Fruit fly (Drosophila melanogaster) whole organism, pupa: Measurements from ENCODE around the gene Nasp.

Source experiments
- CG10348 ChIP-seq: fragments of 200-800 bp; sonication (Bioruptor generic); IDR thresholded peaks from 2 replicates; pipeline ENCODE4 v1.3.6; 2022; ENCODE audit warnings: missing biosample characterization, missing genetic modification characterization
- CG12605 ChIP-seq: fragments of 200-800 bp; sonication (Bioruptor generic); IDR thresholded peaks from 2 replicates; pipeline ENCODE4 v1.3.6; 2022; ENCODE audit warnings: missing biosample characterization, missing genetic modification characterization
- CG13204 ChIP-seq: fragments of 200-800 bp; sonication (Bioruptor generic); optimal IDR thresholded peaks from 2 replicates; lab custom pipeline; 2018; ENCODE audit warnings: missing biosample characterization, mild to moderate bottlenecking, missing genetic modification characterization, moderate library complexity
- CG14655 ChIP-seq: fragments of 200-800 bp; sonication (Bioruptor generic); optimal IDR thresholded peaks from 3 replicates; lab custom pipeline; 2017; ENCODE audit warnings: mild to moderate bottlenecking, missing biosample characterization, missing genetic modification reagents, missing genetic modification characterization
- CG15710 ChIP-seq: fragments of 200-800 bp; sonication (Bioruptor generic); optimal IDR thresholded peaks from 2 replicates; lab custom pipeline; 2018; ENCODE audit warnings: missing biosample characterization, mild to moderate bottlenecking, missing genetic modification characterization, moderate library complexity
- CG17806 ChIP-seq: fragments of 200-800 bp; sonication (Bioruptor generic); optimal IDR thresholded peaks from 2 replicates; lab custom pipeline; 2018; ENCODE audit warnings: missing biosample characterization, mild to moderate bottlenecking, missing genetic modification characterization, moderate library complexity
- CG32121 ChIP-seq: fragments of 200-800 bp; sonication (Bioruptor generic); IDR thresholded peaks from 2 replicates; pipeline ENCODE4 v1.3.6; 2022; ENCODE audit warnings: missing biosample characterization, missing genetic modification characterization
- CG34367 ChIP-seq: fragments of 200-800 bp; sonication (Bioruptor generic); optimal IDR thresholded peaks from 2 replicates; lab custom pipeline; 2018; ENCODE audit warnings: missing biosample characterization, mild to moderate bottlenecking, missing genetic modification characterization
- CG4496 ChIP-seq: fragments of 200-800 bp; sonication (Bioruptor generic); IDR thresholded peaks from 3 replicates; pipeline ENCODE4 v1.3.6; 2022; ENCODE audit warnings: missing biosample characterization, missing genetic modification characterization
- CG8159 ChIP-seq: fragments of 200-800 bp; sonication (Bioruptor generic); optimal IDR thresholded peaks from 3 replicates; lab custom pipeline; 2018; ENCODE audit warnings: missing biosample characterization, mild to moderate bottlenecking, missing genetic modification characterization, moderate library complexity
- CG8301 ChIP-seq: fragments of 200-800 bp; sonication (Bioruptor generic); optimal IDR thresholded peaks from 2 replicates; lab custom pipeline; 2018; ENCODE audit warnings: missing biosample characterization, mild to moderate bottlenecking, missing genetic modification characterization
- CG9948 ChIP-seq: fragments of 200-800 bp; sonication (Bioruptor generic); optimal IDR thresholded peaks from 2 replicates; lab custom pipeline; 2018; ENCODE audit warnings: missing biosample characterization, mild to moderate bottlenecking, missing genetic modification characterization, moderate library complexity
- D1 ChIP-seq: fragments of 200-800 bp; sonication (Bioruptor generic); optimal IDR thresholded peaks from 2 replicates; lab custom pipeline; 2018; ENCODE audit warnings: missing biosample characterization, mild to moderate bottlenecking, missing genetic modification characterization, moderate library complexity
- EcR ChIP-seq: fragments of 200-800 bp; sonication (Bioruptor generic); optimal IDR thresholded peaks from 3 replicates; lab custom pipeline; 2019; ENCODE audit warnings: missing biosample characterization, missing genetic modification characterization, mild to moderate bottlenecking, moderate library complexity, missing genetic modification reagents
- Ets98B ChIP-seq: fragments of 200-800 bp; sonication (Bioruptor generic); IDR thresholded peaks from 2 replicates; pipeline ENCODE4 v1.3.6; 2022; ENCODE audit warnings: missing biosample characterization, missing genetic modification characterization
- Pif1A ChIP-seq: fragments of 200-800 bp; sonication (Bioruptor generic); optimal IDR thresholded peaks from 3 replicates; lab custom pipeline; 2016; ENCODE audit warnings: missing biosample characterization, missing genetic modification characterization
- Pif1B ChIP-seq: fragments of 200-800 bp; sonication (Bioruptor generic); optimal IDR thresholded peaks from 3 replicates; lab custom pipeline; 2016; ENCODE audit warnings: missing biosample characterization, missing genetic modification characterization
- Snoo ChIP-seq: fragments of 200-800 bp; sonication (Bioruptor generic); optimal IDR thresholded peaks from 3 replicates; lab custom pipeline; 2017; ENCODE audit warnings: missing biosample characterization, mild to moderate bottlenecking, missing genetic modification characterization, inconsistent platforms
- fd96Ca ChIP-seq: fragments of 200-800 bp; sonication (Bioruptor generic); IDR thresholded peaks from 3 replicates; pipeline ENCODE4 v1.3.6; 2022; ENCODE audit warnings: missing biosample characterization, missing genetic modification characterization
- gl ChIP-seq: fragments of 200-800 bp; sonication (Bioruptor generic); optimal IDR thresholded peaks from 2 replicates; lab custom pipeline; 2018; ENCODE audit warnings: missing biosample characterization, mild to moderate bottlenecking, missing genetic modification characterization
- rn ChIP-seq: fragments of 200-800 bp; sonication (Bioruptor generic); IDR thresholded peaks from 2 replicates; pipeline ENCODE4 v1.3.6; 2022; ENCODE audit warnings: missing biosample characterization, missing genetic modification characterization

The Nasp gene

dm6 chr3R:8767998-8768397 is 20.4 kb downstream of the Nasp start, which contains the start of the genes CG34135 and CG11768:
Gene CG34135 (minus strand): TSS chr3R:8768191.
Gene CG11768 (minus strand): TSS chr3R:8768200.
- TF ChIP-seq CG17806 (no peak), CG4496 (GFP tag; lab: Robert Waterston, UW) (no peak), CG9948 (tag; lab: Kevin White, UChicago) (no peak), fd96Ca (no peak), CG12605 (no peak), CG8159 (tag; lab: Kevin White, UChicago) (no peak), CG34367 (no peak), rn (no peak), Pif1A (GFP tag; lab: Kevin White, UChicago) (no peak), CG13204 (GFP tag; lab: Kevin White, UChicago) (no peak), CG10348 (GFP tag; lab: Robert Waterston, UW) (no peak), gl (tag; lab: Kevin White, UChicago) (no peak), D1 (tag; lab: Kevin White, UChicago) (no peak), CG8301 (no peak), CG32121 (GFP tag; lab: Robert Waterston, UW) (no peak), Pif1B (no peak)

dm6 chr3R:8769094-8769493 is 21.5 kb downstream of the Nasp start, which contains the start of gene CG8236:
Gene CG8236 (plus strand): TSS chr3R:8769394.
- TF ChIP-seq CG34367: no peak
- TF ChIP-seq CG8301: no peak
- TF ChIP-seq CG10348 (GFP tag; lab: Robert Waterston, UW): no peak
- no peak for TF ChIP-seq rn
- TF ChIP-seq Ets98B (GFP tag; lab: Robert Waterston, UW): no peak
- TF ChIP-seq D1 (tag; lab: Kevin White, UChicago): no peak
- TF ChIP-seq CG17806: no peak
- no peak for TF ChIP-seq CG32121 (GFP tag; lab: Robert Waterston, UW)
- TF ChIP-seq fd96Ca: no peak
- TF ChIP-seq CG9948 (tag; lab: Kevin White, UChicago): no peak
- TF ChIP-seq Snoo (tag; lab: Kevin White, UChicago): no peak

dm6 chr3R:8772591-8772990 is 25.0 kb downstream of the Nasp start, which contains the start of gene CG13318:
Gene CG13318 (minus strand): TSS chr3R:8772691.
- TF ChIP-seq rn (no peak), D1 (tag; lab: Kevin White, UChicago) (no peak), CG32121 (GFP tag; lab: Robert Waterston, UW) (no peak), fd96Ca (no peak), Snoo (tag; lab: Kevin White, UChicago) (no peak), gl (tag; lab: Kevin White, UChicago) (no peak), CG34367 (no peak), Pif1A (GFP tag; lab: Kevin White, UChicago) (no peak), CG13204 (GFP tag; lab: Kevin White, UChicago) (no peak), CG8301 (no peak), CG12605 (no peak), CG8159 (tag; lab: Kevin White, UChicago) (no peak), EcR (GFP tag; lab: Kevin White, UChicago) (no peak), CG17806 (no peak), Ets98B (GFP tag; lab: Robert Waterston, UW) (no peak), CG14655 (no peak), CG10348 (GFP tag; lab: Robert Waterston, UW) (no peak), Pif1B (no peak), CG9948 (tag; lab: Kevin White, UChicago) (no peak)

- TF ChIP-seq rn: no peak
- TF ChIP-seq Pif1B: no peak
- TF ChIP-seq CG34367: no peak
- no peak for TF ChIP-seq CG9948 (tag; lab: Kevin White, UChicago)
- TF ChIP-seq CG32121 (GFP tag; lab: Robert Waterston, UW): no peak
- no peak for TF ChIP-seq CG12605
- TF ChIP-seq CG13204 (GFP tag; lab: Kevin White, UChicago): no peak
Observed at dm6 chr3R:8773135-8773534, 25.5 kb downstream of the Nasp start, which contains the start of gene CG34301. Gene CG34301 (plus strand): TSS chr3R:8773435.

dm6 chr3R:8779823-8780222 is 32.2 kb downstream of the Nasp start, which contains the start of gene CG33191:
Gene CG33191 (minus strand): TSS chr3R:8779923.
- TF ChIP-seq D1 (tag; lab: Kevin White, UChicago): no peak
- no peak for TF ChIP-seq Pif1A (GFP tag; lab: Kevin White, UChicago)
- TF ChIP-seq fd96Ca: no peak
- no peak for TF ChIP-seq CG4496 (GFP tag; lab: Robert Waterston, UW)
- no peak for TF ChIP-seq Ets98B (GFP tag; lab: Robert Waterston, UW)
- TF ChIP-seq gl (tag; lab: Kevin White, UChicago): no peak
- no peak for TF ChIP-seq CG8301
- no peak for TF ChIP-seq EcR (GFP tag; lab: Kevin White, UChicago)
- TF ChIP-seq CG14655: no peak
- TF ChIP-seq CG9948 (tag; lab: Kevin White, UChicago): no peak
- no peak for TF ChIP-seq CG10348 (GFP tag; lab: Robert Waterston, UW)
- TF ChIP-seq rn: no peak
- no peak for TF ChIP-seq CG12605
- TF ChIP-seq CG15710 (tag; lab: Kevin White, UChicago): no peak
- TF ChIP-seq CG13204 (GFP tag; lab: Kevin White, UChicago): no peak
- no peak for TF ChIP-seq CG17806

dm6 chr3R:8780689-8781088 is 33.1 kb downstream of the Nasp start, which contains the start of gene CG33189:
Gene CG33189 (minus strand): TSS chr3R:8780789.
- TF ChIP-seq fd96Ca (no peak), CG13204 (GFP tag; lab: Kevin White, UChicago) (no peak), Ets98B (GFP tag; lab: Robert Waterston, UW) (no peak), CG34367 (no peak), CG4496 (GFP tag; lab: Robert Waterston, UW) (no peak), CG17806 (no peak), CG32121 (GFP tag; lab: Robert Waterston, UW) (no peak), gl (tag; lab: Kevin White, UChicago) (no peak), CG10348 (GFP tag; lab: Robert Waterston, UW) (no peak), CG14655 (no peak), D1 (tag; lab: Kevin White, UChicago) (no peak), CG9948 (tag; lab: Kevin White, UChicago) (no peak), CG15710 (tag; lab: Kevin White, UChicago) (no peak), CG8159 (tag; lab: Kevin White, UChicago) (no peak), CG8301 (no peak), Snoo (tag; lab: Kevin White, UChicago) (no peak), rn (no peak), Pif1B (no peak)
